Fruit fly (Drosophila melanogaster) whole organism, embryonic: ENCODE results near the gene CNMaR.
A peak's percentile ranks its signal among the peaks of the same experiment; 100 is the strongest.

ENCODE experiments used
- Asciz ChIP-seq: fragments of 200-800 bp; sonication (Bioruptor generic); optimal IDR thresholded peaks from 2 replicates; lab custom pipeline; 2017; ENCODE audit warnings: missing biosample characterization, mild to moderate bottlenecking, missing genetic modification characterization, missing genetic modification reagents
- Blimp-1 ChIP-seq: fragments of 200-800 bp; sonication (Bioruptor generic); optimal IDR thresholded peaks from 3 replicates; lab custom pipeline; 2018; ENCODE audit warnings: missing biosample characterization, missing genetic modification characterization, mild to moderate bottlenecking, moderate library complexity, missing genetic modification reagents
- CG10209 ChIP-seq: fragments of 200-800 bp; sonication (Bioruptor generic); optimal IDR thresholded peaks from 3 replicates; lab custom pipeline; 2017; ENCODE audit warnings: missing biosample characterization, mild to moderate bottlenecking, missing genetic modification characterization, missing genetic modification reagents
- CG14710 ChIP-seq: fragments of 200-800 bp; sonication (Bioruptor generic); optimal IDR thresholded peaks from 3 replicates; lab custom pipeline; 2019; ENCODE audit warnings: missing biosample characterization, mild to moderate bottlenecking, missing genetic modification characterization, moderate library complexity
- CG17385 ChIP-seq: fragments of 200-800 bp; sonication (Bioruptor generic); optimal IDR thresholded peaks from 3 replicates; lab custom pipeline; 2018; ENCODE audit warnings: missing biosample characterization, mild to moderate bottlenecking, missing genetic modification characterization
- CG17829 ChIP-seq: fragments of 200-800 bp; optimal IDR thresholded peaks from 2 replicates; lab custom pipeline; 2019; ENCODE audit warnings: missing biosample characterization, mild to moderate bottlenecking, missing genetic modification characterization, moderate library complexity
- CG2889 ChIP-seq: fragments of 200-800 bp; sonication (Bioruptor generic); IDR thresholded peaks from 3 replicates; pipeline ENCODE4 v1.3.6; 2022; ENCODE audit warnings: missing biosample characterization, missing genetic modification characterization
- CG31388 ChIP-seq: fragments of 200-800 bp; sonication (Bioruptor generic); optimal IDR thresholded peaks from 2 replicates; lab custom pipeline; 2016; ENCODE audit warnings: missing biosample characterization, missing genetic modification characterization
- CG32772 ChIP-seq: fragments of 200-800 bp; sonication (Bioruptor generic); IDR thresholded peaks from 2 replicates; pipeline ENCODE4 v1.3.6; 2022; ENCODE audit warnings: missing biosample characterization, missing genetic modification characterization
- CG3407 ChIP-seq: fragments of 200-800 bp; sonication (Bioruptor generic); optimal IDR thresholded peaks from 2 replicates; lab custom pipeline; 2018; ENCODE audit warnings: missing biosample characterization, mild to moderate bottlenecking, missing genetic modification characterization
- CG42726 ChIP-seq: fragments of 200-800 bp; sonication (Bioruptor generic); IDR thresholded peaks from 2 replicates; pipeline ENCODE4 v1.3.6; 2022; ENCODE audit warnings: missing biosample characterization, missing genetic modification characterization; ENCODE audit not compliant: partially characterized antibody
- CG4730 ChIP-seq: fragments of 200-800 bp; sonication (Bioruptor generic); IDR thresholded peaks from 2 replicates; pipeline ENCODE4 v1.3.6; 2022; ENCODE audit warnings: missing biosample characterization, missing genetic modification characterization
- CG5180 ChIP-seq: fragments of 200-800 bp; sonication (Bioruptor generic); optimal IDR thresholded peaks from 3 replicates; lab custom pipeline; 2017; ENCODE audit warnings: missing biosample characterization, missing genetic modification characterization, mild to moderate bottlenecking, moderate library complexity, missing genetic modification reagents
- CG6689 ChIP-seq: fragments of 200-800 bp; sonication (Bioruptor generic); IDR thresholded peaks from 2 replicates; pipeline ENCODE4 v1.3.6; 2022; ENCODE audit warnings: missing biosample characterization, missing genetic modification characterization
- CG8281 ChIP-seq: fragments of 200-800 bp; sonication (Bioruptor generic); optimal IDR thresholded peaks from 2 replicates; lab custom pipeline; 2018; ENCODE audit warnings: missing biosample characterization, mild to moderate bottlenecking, missing genetic modification characterization, moderate library complexity
- CkIIα-i1 ChIP-seq: fragments of 200-800 bp; sonication (Bioruptor generic); IDR thresholded peaks from 2 replicates; pipeline ENCODE4 v1.3.6; 2022; ENCODE audit warnings: missing biosample characterization, missing genetic modification characterization
- Hand ChIP-seq: fragments of 200-800 bp; sonication (Bioruptor generic); optimal IDR thresholded peaks from 2 replicates; lab custom pipeline; 2017; ENCODE audit warnings: mild to moderate bottlenecking, missing biosample characterization, missing genetic modification reagents, missing genetic modification characterization
- Kr ChIP-seq: fragments of 200-800 bp; sonication (Bioruptor generic); optimal IDR thresholded peaks from 2 replicates; lab custom pipeline; 2017; ENCODE audit warnings: missing biosample characterization, mild to moderate bottlenecking, missing genetic modification characterization
- Med ChIP-seq: fragments of 200-800 bp; sonication (Bioruptor generic); peaks from one replicate; lab custom pipeline; 2016; ENCODE audit warnings: missing biosample characterization, missing genetic modification characterization, mild to moderate bottlenecking, inconsistent platforms, moderate library complexity
- NC2β ChIP-seq: fragments of 200-800 bp; sonication (Bioruptor generic); optimal IDR thresholded peaks from 2 replicates; lab custom pipeline; 2016; ENCODE audit warnings: missing biosample characterization, missing genetic modification characterization
- Sry-β ChIP-seq: fragments of 200-800 bp; sonication (Bioruptor generic); optimal IDR thresholded peaks from 2 replicates; lab custom pipeline; 2018; ENCODE audit warnings: missing biosample characterization, mild to moderate bottlenecking, missing genetic modification characterization, moderate library complexity
- Stat92E ChIP-seq, 3 experiments: fragments of >200 bp in 2 of 3; fragments of 200-800 bp in 1 of 3; sonication (Bioruptor generic) in 1 of 3; optimal IDR thresholded peaks; 2 replicates each; lab custom pipeline; 2017 to 2019; ENCODE audit warnings: missing biosample characterization in 3 of 3, missing genetic modification characterization in 3 of 3, mild to moderate bottlenecking in 1 of 3, moderate library complexity in 1 of 3
- YL-1 ChIP-seq: fragments of 200-800 bp; sonication (Bioruptor generic); optimal IDR thresholded peaks from 3 replicates; lab custom pipeline; 2017; ENCODE audit warnings: missing biosample characterization, mild to moderate bottlenecking, missing genetic modification characterization
- ac ChIP-seq: fragments of 200-800 bp; sonication (Bioruptor generic); optimal IDR thresholded peaks from 3 replicates; lab custom pipeline; 2017; ENCODE audit warnings: missing biosample characterization, mild to moderate bottlenecking, missing genetic modification characterization
- ase ChIP-seq: fragments of 200-800 bp; sonication (Bioruptor generic); IDR thresholded peaks from 3 replicates; pipeline ENCODE4 v1.3.6; 2022; ENCODE audit warnings: missing biosample characterization, missing genetic modification characterization
- bab2 ChIP-seq: fragments of 200-800 bp; sonication (Bioruptor generic); optimal IDR thresholded peaks from 2 replicates; lab custom pipeline; 2016; ENCODE audit warnings: missing biosample characterization, missing genetic modification characterization
- gcm ChIP-seq: fragments of 200-800 bp; sonication (Bioruptor generic); optimal IDR thresholded peaks from 2 replicates; lab custom pipeline; 2019; ENCODE audit warnings: missing biosample characterization, mild to moderate bottlenecking, missing genetic modification characterization, moderate library complexity
- gt ChIP-seq: fragments of 200-800 bp; sonication (Bioruptor generic); IDR thresholded peaks from 2 replicates; pipeline ENCODE4 v1.3.6; 2022; ENCODE audit warnings: missing biosample characterization, missing genetic modification characterization
- h ChIP-seq: fragments of >200 bp; optimal IDR thresholded peaks from 2 replicates; lab custom pipeline; 2017
- ham ChIP-seq: fragments of 200-800 bp; sonication (Bioruptor generic); IDR thresholded peaks from 2 replicates; pipeline ENCODE4 v1.3.6; 2022; ENCODE audit warnings: missing biosample characterization, missing genetic modification characterization
- hbn ChIP-seq: fragments of 200-800 bp; sonication (Bioruptor generic); IDR thresholded peaks from 2 replicates; pipeline ENCODE4 v1.3.6; 2022; ENCODE audit warnings: missing biosample characterization, missing genetic modification characterization; ENCODE audit not compliant: partially characterized antibody
- lmd ChIP-seq: fragments of 200-800 bp; sonication (Bioruptor generic); IDR thresholded peaks from 2 replicates; pipeline ENCODE4 v1.3.6; 2022; ENCODE audit warnings: missing biosample characterization, missing genetic modification characterization
- mld ChIP-seq: fragments of 200-800 bp; sonication (Bioruptor generic); IDR thresholded peaks from 3 replicates; pipeline ENCODE4 v1.3.6; 2022; ENCODE audit warnings: missing biosample characterization, missing genetic modification characterization; ENCODE audit not compliant: partially characterized antibody
- nau ChIP-seq: fragments of 200-800 bp; sonication (Bioruptor generic); optimal IDR thresholded peaks from 3 replicates; lab custom pipeline; 2017; ENCODE audit warnings: missing biosample characterization, mild to moderate bottlenecking, missing genetic modification characterization, missing genetic modification reagents
- nerfin-1 ChIP-seq: fragments of 200-800 bp; sonication (Bioruptor generic); optimal IDR thresholded peaks from 3 replicates; lab custom pipeline; 2019; ENCODE audit warnings: missing biosample characterization, mild to moderate bottlenecking, missing genetic modification characterization, moderate library complexity
- odd ChIP-seq: fragments of 200-800 bp; sonication (Bioruptor generic); optimal IDR thresholded peaks from 2 replicates; lab custom pipeline; 2017; ENCODE audit warnings: missing biosample characterization, mild to moderate bottlenecking, missing genetic modification characterization
- pan ChIP-seq, 4 experiments: fragments of >200 bp in 3 of 4; fragments of 200-800 bp in 1 of 4; sonication (Bioruptor generic) in 1 of 4; optimal IDR thresholded peaks in 3 of 4; IDR thresholded peaks in 1 of 4; 2 replicates each; pipeline versions ENCODE4 v1.3.6 to Lab custom; 2017 to 2022; ENCODE audit warnings: missing biosample characterization in 2 of 4, missing genetic modification characterization in 2 of 4, mixed read lengths in 1 of 4
- peb ChIP-seq: fragments of 200-800 bp; sonication (Bioruptor generic); IDR thresholded peaks from 2 replicates; pipeline ENCODE4 v1.3.6; 2022; ENCODE audit warnings: missing biosample characterization, missing genetic modification characterization
- run ChIP-seq: fragments of 200-800 bp; sonication (Bioruptor generic); optimal IDR thresholded peaks from 3 replicates; lab custom pipeline; 2018; ENCODE audit warnings: missing biosample characterization, mild to moderate bottlenecking, missing genetic modification characterization
- sc ChIP-seq, 3 experiments: fragments of >200 bp in 2 of 3; fragments of 200-800 bp in 1 of 3; sonication (Bioruptor generic) in 1 of 3; optimal IDR thresholded peaks; 2 replicates in 2 of 3; 3 replicates in 1 of 3; lab custom pipeline; 2017; ENCODE audit warnings: mild to moderate bottlenecking in 1 of 3, missing biosample characterization in 1 of 3, missing genetic modification characterization in 1 of 3, missing genetic modification reagents in 1 of 3
- sd ChIP-seq: fragments of 200-800 bp; sonication (Bioruptor generic); optimal IDR thresholded peaks from 3 replicates; lab custom pipeline; 2018; ENCODE audit warnings: missing biosample characterization, mild to moderate bottlenecking, missing genetic modification characterization, moderate library complexity
- slp2 ChIP-seq: fragments of 200-800 bp; sonication (Bioruptor generic); optimal IDR thresholded peaks from 2 replicates; lab custom pipeline; 2016; ENCODE audit warnings: missing biosample characterization, missing genetic modification characterization
- sqz ChIP-seq: fragments of 200-800 bp; sonication (Bioruptor generic); optimal IDR thresholded peaks from 3 replicates; lab custom pipeline; 2018; ENCODE audit warnings: missing biosample characterization, mild to moderate bottlenecking, missing genetic modification characterization
- sug ChIP-seq: fragments of 200-800 bp; optimal IDR thresholded peaks from 2 replicates; lab custom pipeline; 2019; ENCODE audit warnings: missing biosample characterization, mild to moderate bottlenecking, missing genetic modification characterization, moderate library complexity
- tup ChIP-seq: fragments of 200-800 bp; sonication (Bioruptor generic); optimal IDR thresholded peaks from 2 replicates; lab custom pipeline; 2016; ENCODE audit warnings: missing biosample characterization, mild to moderate bottlenecking, missing genetic modification characterization, moderate library complexity
- twi ChIP-seq: fragments of 200-800 bp; optimal IDR thresholded peaks from 2 replicates; lab custom pipeline; 2019; ENCODE audit warnings: missing biosample characterization, mild to moderate bottlenecking, missing genetic modification characterization, moderate library complexity

The CNMaR gene

dm6 chr3L:9696650-9697526 is 53.0 kb downstream of the CNMaR start, which contains the start of gene Prps (continued):
- no peak for TF ChIP-seq pan (optimal IDR thresholded peaks at IDR 0.05; lab: Kevin White, UChicago)
- TF ChIP-seq pan (GFP tag; optimal IDR thresholded peaks at IDR 0.05 in 1 of 2, IDR thresholded peaks at IDR 0.05 in 1 of 2): peak in 1 of 2 experiments; percentile 89
- TF ChIP-seq mld (GFP tag; lab: Robert Waterston, UW): no peak
- no peak; the same call in 1 of the 2 replicates for TF ChIP-seq CG42726 (GFP tag; lab: Robert Waterston, UW)
- peak; percentile 82 for TF ChIP-seq gcm (GFP tag; lab: Kevin White, UChicago)
- TF ChIP-seq CG3407 (GFP tag; lab: Kevin White, UChicago): no peak
- peak; percentile 75 for TF ChIP-seq CG17385 (GFP tag; lab: Kevin White, UChicago)
- peak; percentile 65 for TF ChIP-seq odd (GFP tag; lab: Kevin White, UChicago)
- TF ChIP-seq CG31388 (GFP tag; lab: Kevin White, UChicago): no peak
- TF ChIP-seq twi (tag; lab: Kevin White, UChicago): peak; percentile 19
- peak; percentile 82 for TF ChIP-seq Hand (GFP tag; lab: Kevin White, UChicago)
- TF ChIP-seq ham: peak; percentile 18; the same call in 1 of the 2 replicates
- TF ChIP-seq CG5180: peak; percentile 25
- peak; percentile 66 for TF ChIP-seq peb
- no peak for TF ChIP-seq CkIIα-i1 (GFP tag; lab: Robert Waterston, UW)
- peak; percentile 74 for TF ChIP-seq NC2β (GFP tag; lab: Kevin White, UChicago)
- no peak; the same call in 1 of the 2 replicates for TF ChIP-seq gt (GFP tag; lab: Robert Waterston, UW)
- no peak for TF ChIP-seq Kr (GFP tag; lab: Kevin White, UChicago)
- peak; percentile 14 for TF ChIP-seq CG8281 (tag; lab: Kevin White, UChicago)
- TF ChIP-seq bab2 (GFP tag; lab: Kevin White, UChicago): peak; percentile 60
- TF ChIP-seq nau: peak; percentile 73
- TF ChIP-seq nerfin-1 (tag; lab: Kevin White, UChicago): peak; percentile 59
- TF ChIP-seq Asciz (GFP tag; lab: Kevin White, UChicago): peak; percentile 59
- TF ChIP-seq CG2889 (GFP tag; lab: Robert Waterston, UW): peak; percentile 52; the same call in 1 of the 3 replicates
- TF ChIP-seq sug: peak; percentile 68
- peak in 1 of 3 experiments; percentile 68 for TF ChIP-seq Stat92E (GFP tag; optimal IDR thresholded peaks at IDR 0.05; lab: Kevin White, UChicago)
- peak; percentile 37; the same call in 1 of the 2 replicates for TF ChIP-seq CG6689 (GFP tag; lab: Robert Waterston, UW)
- 0 out of 2 replicates have a peak, but pooled peaks have one; percentile 12 for TF ChIP-seq hbn (GFP tag; lab: Robert Waterston, UW)
- TF ChIP-seq CG4730 (GFP tag; lab: Robert Waterston, UW): peak; percentile 77
- peak; percentile 80 for TF ChIP-seq lmd (GFP tag; lab: Robert Waterston, UW)
- TF ChIP-seq slp2 (GFP tag; lab: Kevin White, UChicago): peak; percentile 33
- peak; percentile 97 for TF ChIP-seq Med (GFP tag; lab: Kevin White, UChicago)
- TF ChIP-seq YL-1 (GFP tag; lab: Kevin White, UChicago): peak; percentile 29
- peak; percentile 57 for TF ChIP-seq CG32772 (GFP tag; lab: Robert Waterston, UW)
- peak; percentile 8 for TF ChIP-seq CG10209 (GFP tag; lab: Kevin White, UChicago)
- TF ChIP-seq sqz (GFP tag; lab: Kevin White, UChicago): peak; percentile 15
- TF ChIP-seq Blimp-1 (GFP tag; lab: Kevin White, UChicago): peak; percentile 72
- TF ChIP-seq tup (GFP tag; lab: Kevin White, UChicago): no peak
- peak; percentile 34 for TF ChIP-seq CG14710 (tag; lab: Kevin White, UChicago)
- TF ChIP-seq h (lab: Kevin White, UChicago): no peak
- peak; percentile 75 for TF ChIP-seq CG17829 (tag; lab: Kevin White, UChicago)
- peak; percentile 53 for TF ChIP-seq sd
- no peak for TF ChIP-seq ac (GFP tag; lab: Kevin White, UChicago)
- TF ChIP-seq sc (optimal IDR thresholded peaks at IDR 0.05; lab: Kevin White, UChicago): no peak
- TF ChIP-seq sc (GFP tag; optimal IDR thresholded peaks at IDR 0.05; lab: Kevin White, UChicago): peak; percentile 21
- TF ChIP-seq run (tag; lab: Kevin White, UChicago): peak; percentile 59
- peak; percentile 70; the same call in 2 of the 3 replicates for TF ChIP-seq ase
- no peak for TF ChIP-seq Sry-β (GFP tag; lab: Kevin White, UChicago)
